Fruit fly (Drosophila melanogaster): ENCODE measurements around the gene brv2.

DNA sequence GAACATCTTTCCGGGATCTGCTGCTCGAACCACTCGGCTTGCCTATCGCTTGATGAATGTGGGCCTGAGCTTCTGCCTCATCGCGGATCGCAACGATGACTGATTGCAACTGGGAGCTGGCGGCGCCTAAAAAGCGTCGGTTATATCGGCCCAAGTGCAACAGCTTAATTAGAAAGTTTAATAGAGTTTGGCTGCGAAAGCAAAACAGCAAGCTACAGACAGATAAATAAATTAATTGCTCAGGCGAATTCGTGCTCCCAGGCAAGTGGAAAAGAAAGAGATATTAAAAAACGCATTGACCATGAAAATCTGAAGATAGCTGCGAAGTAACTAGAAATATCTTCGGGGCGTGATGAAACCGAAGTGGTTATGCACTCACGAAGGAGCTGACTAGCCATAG, 38.1 kb upstream of the brv2 start, which contains the start of gene CG13728:
- TF ChIP-seq CG8478 (optimal IDR thresholded peaks at IDR 0.05) (no peak), CTCF (optimal IDR thresholded peaks at IDR 0.05) (no peak)
